Worm (Caenorhabditis elegans): ENCODE measurements around the gene C25E10.7.
A peak's percentile ranks its signal among the peaks of the same experiment; 100 is the strongest.
"Not testable (repeated sequence)": the region's sequence is repeated elsewhere in the genome, so short reads cannot be mapped to it uniquely, and the experiment has no call there.

Gene C25E10.7

ce11 chrV:9086650-9087049 lies 35.6 kb upstream of the C25E10.7 start:
- TF ChIP-seq lin-38 (GFP tag; IDR thresholded peaks at IDR 0.05) (peak; percentile 44; the same call in 1 of the 2 replicates), lim-7 (GFP tag; IDR thresholded peaks at IDR 0.05) (0 out of 2 replicates have a peak, but pooled peaks have one; percentile 16), egl-43 (GFP tag; IDR thresholded peaks at IDR 0.05) (peak; percentile 53; the same call in 1 of the 2 replicates), madf-5 (GFP tag; IDR thresholded peaks at IDR 0.05) (0 out of 4 replicates have a peak, but pooled peaks of 1 of the 2 experiments have one; percentile 33), pha-4 (GFP tag; IDR thresholded peaks at IDR 0.05) (peak; percentile 68), php-3 (GFP tag; IDR thresholded peaks at IDR 0.05) (peak; percentile 27; the same call in 1 of the 2 replicates), ctbp-1 (GFP tag; IDR thresholded peaks at IDR 0.05) (peak; percentile 64; the same call in 1 of the 2 replicates), ceh-44 (GFP tag; IDR thresholded peaks at IDR 0.05) (peak; percentile 41; the same call in 1 of the 2 replicates), set-16 (GFP tag; IDR thresholded peaks at IDR 0.05) (0 out of 2 replicates have a peak, but pooled peaks have one; percentile 15), mdt-29 (GFP tag; IDR thresholded peaks at IDR 0.05) (peak; percentile 15; the same call in 1 of the 2 replicates), zfp-3 (GFP tag; conservative IDR thresholded peaks at IDR 0.05) (peak; percentile 76; the same call in 1 of the 2 replicates), T26A8.4 (GFP tag; IDR thresholded peaks at IDR 0.05) (0 out of 2 replicates have a peak, but pooled peaks have one; percentile 39)
- not testable (repeated sequence) for TF ChIP-seq pha-4 (tag; optimal IDR thresholded peaks at IDR 0.05)

ce11 chrV:9085845-9086244 lies 34.8 kb upstream of the C25E10.7 start:
- TF ChIP-seq lin-29 (GFP tag; IDR thresholded peaks at IDR 0.05) (no peak), php-3 (GFP tag; IDR thresholded peaks at IDR 0.05) (no peak), hlh-11 (tag; optimal IDR thresholded peaks at IDR 0.05) (peak; percentile 67), mes-2 (tag; optimal IDR thresholded peaks at IDR 0.05; ENCODE audit: poor library complexity, severe bottlenecking) (peak; percentile 30), dmd-9 (GFP tag; IDR thresholded peaks at IDR 0.05) (no peak), nhr-11 (tag; optimal IDR thresholded peaks at IDR 0.05) (no peak), set-16 (GFP tag; IDR thresholded peaks at IDR 0.05) (no peak), dpl-1 (GFP tag; optimal IDR thresholded peaks at IDR 0.05) (no peak), daf-16 (GFP tag; optimal IDR thresholded peaks at IDR 0.05) (no peak), daf-16 (tag; optimal IDR thresholded peaks at IDR 0.05) (peak; percentile 25), daf-12 (tag; optimal IDR thresholded peaks at IDR 0.05) (no peak), nhr-237 (tag; optimal IDR thresholded peaks at IDR 0.05) (no peak), ceh-62 (tag; optimal IDR thresholded peaks at IDR 0.05) (no peak), ceh-82 (tag; optimal IDR thresholded peaks at IDR 0.05) (no peak), zip-2 (tag; optimal IDR thresholded peaks at IDR 0.05) (no peak), madf-9 (GFP tag; conservative IDR thresholded peaks at IDR 0.05) (no peak), ceh-44 (GFP tag; IDR thresholded peaks at IDR 0.05) (no peak), nhr-10 (tag; optimal IDR thresholded peaks at IDR 0.05) (no peak), pqm-1 (tag; optimal IDR thresholded peaks at IDR 0.05) (no peak), dve-1 (tag; optimal IDR thresholded peaks at IDR 0.05; ENCODE audit: insufficient read depth) (peak; percentile 31), Y5F2A.4 (GFP tag; optimal IDR thresholded peaks at IDR 0.05) (no peak), cey-2 (tag; optimal IDR thresholded peaks at IDR 0.05; ENCODE audit: borderline replicate concordance, insufficient read depth) (peak; percentile 17), vab-7 (GFP tag; IDR thresholded peaks at IDR 0.05) (no peak), skn-1 (tag; optimal IDR thresholded peaks at IDR 0.05) (no peak), ZK546.5 (tag; optimal IDR thresholded peaks at IDR 0.05) (no peak), nhr-42 (GFP tag; IDR thresholded peaks at IDR 0.05) (no peak), tra-1 (GFP tag; IDR thresholded peaks at IDR 0.05) (no peak), unc-62 (GFP tag; optimal IDR thresholded peaks at IDR 0.05 in 1 of 2) (peak in 1 of 2 experiments; percentile 83), unc-62 (tag; optimal IDR thresholded peaks at IDR 0.05) (no peak), nhr-28 (tag; optimal IDR thresholded peaks at IDR 0.05) (peak; percentile 90), lin-38 (GFP tag; IDR thresholded peaks at IDR 0.05) (no peak), ztf-7 (tag; optimal IDR thresholded peaks at IDR 0.05) (no peak), zag-1 (tag; optimal IDR thresholded peaks at IDR 0.05) (no peak), Y48G9A.11 (GFP tag; IDR thresholded peaks at IDR 0.05) (no peak), lim-7 (GFP tag; IDR thresholded peaks at IDR 0.05) (no peak), F26F4.8 (GFP tag; conservative IDR thresholded peaks at IDR 0.05) (no peak), mdt-29 (GFP tag; IDR thresholded peaks at IDR 0.05) (no peak), lsy-2 (tag; optimal IDR thresholded peaks at IDR 0.05) (peak in 1 of 2 experiments; percentile 10), ceh-20 (GFP tag; IDR thresholded peaks at IDR 0.05) (no peak), ces-1 (GFP tag; optimal IDR thresholded peaks at IDR 0.05) (no peak), lin-15B (tag; optimal IDR thresholded peaks at IDR 0.05) (no peak), dmd-6 (GFP tag; IDR thresholded peaks at IDR 0.05) (peak; percentile 13; the same call in 1 of the 2 replicates)

All from whole organism, L4 larva.